Fruit fly (Drosophila melanogaster): ENCODE data around the gene EMC2B.
A peak's percentile ranks its signal among the peaks of the same experiment; 100 is the strongest.

The EMC2B gene

DNA sequence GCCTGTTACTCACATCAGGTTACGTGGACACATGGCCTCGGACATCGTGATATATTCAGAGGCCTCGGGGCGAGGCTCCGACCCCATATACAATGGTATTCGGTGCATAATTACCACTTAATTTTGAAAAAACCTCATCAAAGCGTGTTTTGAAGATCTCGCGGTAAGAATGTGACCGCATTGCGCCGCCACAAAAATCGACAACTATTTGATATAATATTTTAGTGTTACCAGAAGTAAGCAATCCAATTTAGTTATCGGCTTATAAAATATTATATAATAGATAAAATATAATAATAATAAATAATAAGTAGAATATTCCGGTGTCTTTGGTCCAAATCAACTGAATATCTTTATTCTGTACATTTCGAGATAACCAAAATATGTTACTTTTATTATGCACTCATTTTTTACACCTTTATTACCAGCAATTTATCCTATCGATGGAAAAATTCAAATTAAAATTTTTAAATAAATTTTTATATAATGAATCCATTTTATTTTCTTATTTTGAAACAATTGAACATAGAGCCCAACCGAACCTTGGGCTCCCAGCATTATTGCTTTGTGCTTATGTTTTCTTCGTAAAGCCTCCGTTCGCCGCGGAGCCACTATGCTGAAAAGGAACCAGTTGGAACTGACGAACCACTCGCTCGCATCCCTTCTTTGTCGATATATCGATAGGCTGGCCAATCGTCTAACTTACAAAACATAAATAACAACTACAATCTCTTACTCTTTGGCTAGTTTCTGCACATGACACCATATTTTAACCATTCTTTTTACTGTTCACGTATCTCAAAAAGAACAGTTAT lies 48.5 kb upstream of the EMC2B start, which contains the start of the genes CG18213 and Trm7-32 (continued):
- TF ChIP-seq vvl (GFP tag; IDR thresholded peaks at IDR 0.05) (no peak), knrl (GFP tag; IDR thresholded peaks at IDR 0.05; ENCODE audit: partially characterized antibody) (peak; percentile 84), Pdp1 (GFP tag; optimal IDR thresholded peaks at IDR 0.05) (peak in 1 of 2 experiments; percentile 53), zen2 (GFP tag; IDR thresholded peaks at IDR 0.05; ENCODE audit: partially characterized antibody) (peak; percentile 69), CG9797 (GFP tag; optimal IDR thresholded peaks at IDR 0.05) (peak; percentile 47), NC2α (GFP tag; optimal IDR thresholded peaks at IDR 0.05) (no peak), Atf6 (GFP tag; IDR thresholded peaks at IDR 0.05) (no peak), CG7928 (GFP tag; optimal IDR thresholded peaks at IDR 0.05) (peak; percentile 88), CG33557 (GFP tag; optimal IDR thresholded peaks at IDR 0.05) (no peak), CG18476 (GFP tag; optimal IDR thresholded peaks at IDR 0.05) (no peak), CG8924 (tag; optimal IDR thresholded peaks at IDR 0.05) (no peak), HLH54F (GFP tag; optimal IDR thresholded peaks at IDR 0.05) (peak; percentile 5), Sry-δ (GFP tag; optimal IDR thresholded peaks at IDR 0.05) (peak; percentile 77), CG13424 (tag; optimal IDR thresholded peaks at IDR 0.05) (no peak), Hsf (GFP tag; optimal IDR thresholded peaks at IDR 0.05) (no peak), tna (GFP tag; IDR thresholded peaks at IDR 0.05; ENCODE audit: partially characterized antibody) (peak; percentile 80), Ptx1 (GFP tag; IDR thresholded peaks at IDR 0.05) (no peak), CG9932 (GFP tag; IDR thresholded peaks at IDR 0.05) (no peak; the same call in 1 of the 2 replicates), CG31365 (tag; optimal IDR thresholded peaks at IDR 0.05) (no peak), Xrp1 (GFP tag; IDR thresholded peaks at IDR 0.05) (peak; percentile 18; the same call in 1 of the 2 replicates), dpn (GFP tag; optimal IDR thresholded peaks at IDR 0.05) (peak in 1 of 2 experiments; percentile 34), sd (tag; optimal IDR thresholded peaks at IDR 0.05) (no peak), CG10979 (tag; optimal IDR thresholded peaks at IDR 0.05) (peak; percentile 18), mam (GFP tag; optimal IDR thresholded peaks at IDR 0.05) (peak; percentile 40), Dref (GFP tag; IDR thresholded peaks at IDR 0.05) (peak; percentile 87), CG13287 (GFP tag; IDR thresholded peaks at IDR 0.05; ENCODE audit: partially characterized antibody) (peak; percentile 86), Sin3A (optimal IDR thresholded peaks at IDR 0.05) (no peak), Dll (GFP tag; IDR thresholded peaks at IDR 0.05; ENCODE audit: partially characterized antibody) (peak; percentile 83), zfh2 (GFP tag; optimal IDR thresholded peaks at IDR 0.05) (peak; percentile 33), CG30020 (tag; optimal IDR thresholded peaks at IDR 0.05) (no peak), GATAe (GFP tag; conservative IDR thresholded peaks at IDR 0.05) (no peak), CG1603 (tag; optimal IDR thresholded peaks at IDR 0.05) (peak; percentile 45), CG13624 (GFP tag; optimal IDR thresholded peaks at IDR 0.05) (peak; percentile 18), CG12391 (tag; optimal IDR thresholded peaks at IDR 0.05) (peak; percentile 49), HLH4C (GFP tag; IDR thresholded peaks at IDR 0.05; ENCODE audit: partially characterized antibody) (peak; percentile 80), CG10543 (GFP tag; optimal IDR thresholded peaks at IDR 0.05) (peak; percentile 1), CG15479 (GFP tag; optimal IDR thresholded peaks at IDR 0.05) (no peak), hbn (GFP tag; IDR thresholded peaks at IDR 0.05; ENCODE audit: partially characterized antibody) (peak; percentile 72), Nf-YA (GFP tag; IDR thresholded peaks at IDR 0.05) (no peak), Myb (GFP tag; optimal IDR thresholded peaks at IDR 0.05) (peak; percentile 12), CG2875 (GFP tag; optimal IDR thresholded peaks at IDR 0.05) (no peak), hb (GFP tag; IDR thresholded peaks at IDR 0.05; ENCODE audit: partially characterized antibody) (peak; percentile 72), Six4 (GFP tag; optimal IDR thresholded peaks at IDR 0.05) (no peak), CG4360 (GFP tag; IDR thresholded peaks at IDR 0.05) (no peak), CoRest (tag; optimal IDR thresholded peaks at IDR 0.05) (peak; percentile 47), trem (tag; optimal IDR thresholded peaks at IDR 0.05) (peak; percentile 66), Bdp1 (GFP tag; optimal IDR thresholded peaks at IDR 0.05) (no peak), Opbp (GFP tag; IDR thresholded peaks at IDR 0.05; ENCODE audit: partially characterized antibody) (peak; percentile 87; the same call in 2 of the 3 replicates)
